Worm (Caenorhabditis elegans): ENCODE results near the gene srh-255.

Gene srh-255

DNA sequence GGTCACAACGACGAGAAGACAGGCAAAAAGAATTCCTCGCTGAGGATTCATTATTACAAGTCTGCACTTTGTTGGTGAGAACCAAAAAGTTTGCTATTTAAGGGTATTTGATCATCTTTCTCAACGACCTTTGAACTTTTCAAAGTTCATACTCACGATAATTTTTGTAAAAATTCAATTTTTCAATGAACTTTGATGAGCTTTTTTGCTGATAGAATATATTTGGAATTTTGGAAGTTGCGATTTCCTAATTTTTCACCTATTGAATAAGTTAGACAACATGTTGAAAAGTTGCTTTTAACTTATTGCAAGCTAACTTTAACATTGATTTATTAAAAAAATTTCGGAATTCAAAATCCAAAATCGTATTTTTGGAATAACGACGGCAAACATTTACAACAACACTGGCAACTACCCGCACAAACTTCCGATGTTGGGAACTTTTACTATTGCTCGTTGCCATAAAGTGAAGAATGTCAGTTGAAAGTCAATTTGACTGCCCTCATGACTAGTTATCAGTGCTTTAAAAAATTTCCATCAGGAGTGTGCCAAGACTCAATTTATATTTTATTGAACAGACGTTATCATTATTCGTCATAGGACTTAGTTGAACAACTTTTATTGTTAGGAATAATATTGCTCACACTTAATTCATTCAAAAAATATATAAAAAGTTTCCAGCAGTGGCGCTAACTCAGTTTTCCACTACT lies 42.0 kb upstream of the srh-255 start, which contains the start of the genes F49H6.8 and F49H6.5:
Gene F49H6.8 (minus strand): TSS at position 51 of the 710 bp plus-strand sequence.
Gene F49H6.5 (plus strand): TSS at position 629 of the 710 bp plus-strand sequence.
- TF ChIP-seq hlh-30 (tag; optimal IDR thresholded peaks at IDR 0.05; ENCODE audit: insufficient read depth) (no peak), mec-3 (tag; optimal IDR thresholded peaks at IDR 0.05; ENCODE audit: borderline replicate concordance) (no peak)

- no peak for TF ChIP-seq pqm-1 (tag; optimal IDR thresholded peaks at IDR 0.05)
- TF ChIP-seq pros-1 (tag; optimal IDR thresholded peaks at IDR 0.05) = no peak
- no peak for TF ChIP-seq K09A11.1 (tag; optimal IDR thresholded peaks at IDR 0.05; ENCODE audit: insufficient read depth)
- TF ChIP-seq hlh-6 (tag; optimal IDR thresholded peaks at IDR 0.05) = no peak
- TF ChIP-seq syd-9 (tag; optimal IDR thresholded peaks at IDR 0.05) = no peak
- no peak for TF ChIP-seq odd-2 (tag; optimal IDR thresholded peaks at IDR 0.05)
- no peak for TF ChIP-seq F13H6.1 (tag; optimal IDR thresholded peaks at IDR 0.05)
- TF ChIP-seq ceh-6 (GFP tag; optimal IDR thresholded peaks at IDR 0.05) = no peak
- no peak for TF ChIP-seq fkh-6 (tag; optimal IDR thresholded peaks at IDR 0.05)
- no peak for TF ChIP-seq lin-11 (tag; optimal IDR thresholded peaks at IDR 0.05)
- TF ChIP-seq nfya-1 (tag; optimal IDR thresholded peaks at IDR 0.05) = no peak
Measured at ce11 chrV:17026289-17026688, 38.5 kb upstream of the srh-255 start, which contains the start of gene F49H6.15. Gene F49H6.15 (minus strand): TSS chrV:17026389.

- TF ChIP-seq unc-42 (tag; optimal IDR thresholded peaks at IDR 0.05) = no peak
- TF ChIP-seq F13H6.1 (tag; optimal IDR thresholded peaks at IDR 0.05) = no peak
- TF ChIP-seq ttx-3 (tag; optimal IDR thresholded peaks at IDR 0.05) = no peak
- no peak for TF ChIP-seq tbx-2 (tag; optimal IDR thresholded peaks at IDR 0.05)
- no peak for TF ChIP-seq hlh-30 (tag; optimal IDR thresholded peaks at IDR 0.05; ENCODE audit: insufficient read depth)
- no peak for TF ChIP-seq C08G9.2 (tag; optimal IDR thresholded peaks at IDR 0.05)
- no peak for TF ChIP-seq unc-55 (GFP tag; optimal IDR thresholded peaks at IDR 0.05)
- no peak for TF ChIP-seq pqm-1 (tag; optimal IDR thresholded peaks at IDR 0.05)
- TF ChIP-seq lim-6 (tag; optimal IDR thresholded peaks at IDR 0.05) = no peak
- no peak for TF ChIP-seq odd-2 (tag; optimal IDR thresholded peaks at IDR 0.05)
- no peak for TF ChIP-seq K09A11.1 (tag; optimal IDR thresholded peaks at IDR 0.05; ENCODE audit: insufficient read depth)
- no peak for TF ChIP-seq dve-1 (tag; optimal IDR thresholded peaks at IDR 0.05)
Measured at ce11 chrV:17030430-17030829, 34.3 kb upstream of the srh-255 start.

ce11 chrV:17035850-17036249 lies 28.9 kb upstream of the srh-255 start, which contains the start of gene srz-94:
Gene srz-94 (minus strand): TSS chrV:17035950.
- TF ChIP-seq pag-3 (tag; optimal IDR thresholded peaks at IDR 0.05; ENCODE audit: borderline replicate concordance) (no peak), unc-55 (GFP tag; optimal IDR thresholded peaks at IDR 0.05) (no peak), lim-6 (tag; optimal IDR thresholded peaks at IDR 0.05) (no peak)

DNA sequence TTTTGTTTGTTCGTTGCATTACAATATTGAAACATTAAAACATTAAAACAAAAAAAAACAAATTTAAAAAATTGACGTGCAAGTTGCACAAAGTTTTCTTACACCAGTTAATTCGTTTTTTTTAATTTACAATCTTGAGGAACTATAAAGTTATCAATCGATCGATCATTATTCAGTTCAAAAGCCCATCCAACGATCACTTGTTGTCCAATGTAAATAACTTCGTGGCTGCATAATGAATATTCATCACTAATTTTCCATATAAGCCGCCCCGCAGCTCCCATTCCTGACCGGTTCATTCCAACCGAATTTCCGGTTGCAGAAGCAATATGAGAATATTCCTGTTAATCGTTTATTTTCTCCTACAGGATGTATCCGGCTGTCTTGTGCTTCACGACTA lies 22.5 kb upstream of the srh-255 start, which contains the start of gene hpo-33:
Gene hpo-33 (plus strand): TSS at position 301 of the 400 bp plus-strand sequence.
- TF ChIP-seq pros-1 (tag; optimal IDR thresholded peaks at IDR 0.05) (no peak), ceh-2 (tag; optimal IDR thresholded peaks at IDR 0.05) (no peak), pha-4 (tag; optimal IDR thresholded peaks at IDR 0.05) (no peak), odd-2 (tag; optimal IDR thresholded peaks at IDR 0.05) (no peak), C08G9.2 (tag; optimal IDR thresholded peaks at IDR 0.05) (no peak), hlh-8 (tag; optimal IDR thresholded peaks at IDR 0.05) (no peak), ceh-48 (tag; optimal IDR thresholded peaks at IDR 0.05) (no peak), tbx-7 (tag; optimal IDR thresholded peaks at IDR 0.05) (no peak), pax-1 (tag; optimal IDR thresholded peaks at IDR 0.05) (no peak), ceh-22 (tag; optimal IDR thresholded peaks at IDR 0.05) (no peak), ref-2 (tag; optimal IDR thresholded peaks at IDR 0.05) (no peak), hlh-15 (tag; optimal IDR thresholded peaks at IDR 0.05) (no peak), ceh-6 (GFP tag; optimal IDR thresholded peaks at IDR 0.05) (no peak), che-1 (tag; optimal IDR thresholded peaks at IDR 0.05) (no peak), hlh-13 (GFP tag; optimal IDR thresholded peaks at IDR 0.05) (no peak)
